Worm (Caenorhabditis elegans) whole organism, early embryonic: ENCODE results near the gene ruvb-2.

Source experiments
- B0310.2 ChIP-seq: sonication (generic microtip); optimal IDR thresholded peaks from 2 replicates; lab custom pipeline; 2016; ENCODE audit warnings: mild to moderate bottlenecking, missing genetic modification characterization, missing compliant biosample characterization
- F13C5.2 ChIP-seq: sonication (generic microtip); optimal IDR thresholded peaks from 2 replicates; lab custom pipeline; 2017; ENCODE audit warnings: mild to moderate bottlenecking, missing genetic modification characterization, inconsistent platforms, missing compliant biosample characterization
- ama-1 ChIP-seq: fragments of 150-350 bp; optimal IDR thresholded peaks from 2 replicates; lab custom pipeline; 2014
- ceh-13 ChIP-seq: fragments of 200-800 bp; sonication (Bioruptor generic); optimal IDR thresholded peaks from 2 replicates; lab custom pipeline; 2018; ENCODE audit warnings: mild to moderate bottlenecking, missing genetic modification characterization, missing compliant biosample characterization
- ceh-36 ChIP-seq: sonication (generic microtip); optimal IDR thresholded peaks from 2 replicates; lab custom pipeline; 2016; ENCODE audit warnings: missing genetic modification characterization, inconsistent platforms, missing compliant biosample characterization
- ets-7 ChIP-seq: sonication (generic microtip); optimal IDR thresholded peaks from 2 replicates; lab custom pipeline; 2016; ENCODE audit warnings: missing genotype, missing genetic modification characterization, missing compliant biosample characterization
- flt-1 ChIP-seq: fragments of 200-800 bp; sonication (Bioruptor generic); IDR thresholded peaks from 2 replicates; pipeline ENCODE4 v1.3.6; 2022; ENCODE audit warnings: missing genetic modification characterization, missing compliant biosample characterization
- hmbx-1 ChIP-seq: sonication (generic microtip); optimal IDR thresholded peaks from 2 replicates; lab custom pipeline; 2016; ENCODE audit warnings: mild to moderate bottlenecking, missing genetic modification characterization, missing compliant biosample characterization
- pes-1 ChIP-seq: fragments of 200-800 bp; sonication (Bioruptor generic); IDR thresholded peaks from 2 replicates; pipeline ENCODE4 v1.3.6; 2022; ENCODE audit warnings: missing genetic modification reagents, missing genetic modification characterization, missing compliant biosample characterization
- scrt-1 ChIP-seq: fragments of 200-800 bp; sonication (Bioruptor generic); IDR thresholded peaks from 2 replicates; pipeline ENCODE4 v1.3.6; 2022; ENCODE audit warnings: missing genetic modification characterization, missing compliant biosample characterization
- sea-1 ChIP-seq: fragments of 200-800 bp; sonication (Bioruptor generic); conservative IDR thresholded peaks from 2 replicates; pipeline ENCODE4 v1.3.6; 2022; ENCODE audit warnings: missing genetic modification characterization, missing compliant biosample characterization
- tbx-11 ChIP-seq: fragments of 200-800 bp; sonication (Bioruptor generic); IDR thresholded peaks from 2 replicates; pipeline ENCODE4 v1.3.6; 2022; ENCODE audit warnings: missing genetic modification characterization, missing compliant biosample characterization
- tbx-37 ChIP-seq: fragments of 200-800 bp; sonication (Bioruptor generic); conservative IDR thresholded peaks from 2 replicates; pipeline ENCODE4 v1.3.6; 2022; ENCODE audit warnings: missing genetic modification reagents, missing genetic modification characterization, missing compliant biosample characterization
- tra-4 ChIP-seq: sonication (generic microtip); optimal IDR thresholded peaks from 2 replicates; lab custom pipeline; 2017; ENCODE audit warnings: missing genetic modification characterization, missing compliant biosample characterization

- TF ChIP-seq tra-4 (no peak), pes-1 (GFP tag; lab: Robert Waterston, UW) (no peak), flt-1 (GFP tag; lab: Robert Waterston, UW) (no peak), ama-1 (lab: Kevin White, UChicago) (no peak), ets-7 (tag; lab: Kevin White, UChicago) (no peak), scrt-1 (GFP tag; lab: Robert Waterston, UW) (no peak), sea-1 (GFP tag; lab: Robert Waterston, UW) (no peak), hmbx-1 (tag; lab: Kevin White, UChicago) (no peak), tbx-37 (GFP tag; lab: Robert Waterston, UW) (no peak), F13C5.2 (tag; lab: Kevin White, UChicago) (no peak), ceh-13 (GFP tag; lab: Kevin White, UChicago) (no peak), tbx-11 (no peak), B0310.2 (no peak), ceh-36 (no peak)
Observed at ce11 chrIV:6954682-6955081, 35.5 kb upstream of the ruvb-2 start.
